Worm (Caenorhabditis elegans) whole organism, L4 larva: ENCODE results near the gene K01D12.9.

Source experiments
- aly-2 ChIP-seq: sonication (generic microtip); optimal IDR thresholded peaks from 2 replicates; lab custom pipeline; 2018; ENCODE audit warnings: missing biosample characterization, missing genetic modification characterization
- ama-1 ChIP-seq: fragments of 150-350 bp; optimal IDR thresholded peaks from 2 replicates; lab custom pipeline; 2014; ENCODE audit warnings: inconsistent platforms, mixed read lengths
- ceh-44 ChIP-seq: fragments of 200-800 bp; sonication (Bioruptor generic); IDR thresholded peaks from 2 replicates; pipeline ENCODE4 v1.3.6; 2022; ENCODE audit warnings: missing genetic modification reagents, missing genetic modification characterization, missing compliant biosample characterization
- egl-27 ChIP-seq: sonication (generic microtip); optimal IDR thresholded peaks from 3 replicates; lab custom pipeline; 2017; ENCODE audit warnings: missing biosample characterization, missing genetic modification reagents, missing genetic modification characterization
- egl-43 ChIP-seq: fragments of 200-800 bp; sonication (Bioruptor generic); IDR thresholded peaks from 2 replicates; pipeline ENCODE4 v1.3.6; 2022; ENCODE audit warnings: missing genetic modification reagents, missing genetic modification characterization, missing compliant biosample characterization
- lin-15B ChIP-seq: fragments of 150-350 bp; sonication (generic microtip); optimal IDR thresholded peaks from 3 replicates; lab custom pipeline; 2014; ENCODE audit warnings: missing biosample characterization, missing genetic modification characterization
- lsy-2 ChIP-seq, 2 experiments: fragments of 150-350 bp in 1 of 2; sonication (generic microtip) in 1 of 2; optimal IDR thresholded peaks; 2 replicates each; lab custom pipeline; 2014 to 2017; ENCODE audit warnings: missing biosample characterization in 2 of 2, missing genetic modification characterization in 2 of 2
- madf-9 ChIP-seq: fragments of 200-800 bp; sonication (Bioruptor generic); conservative IDR thresholded peaks from 2 replicates; pipeline ENCODE4 v1.3.6; 2022; ENCODE audit warnings: missing genetic modification reagents, missing genetic modification characterization, missing compliant biosample characterization
- mep-1 ChIP-seq: fragments of 150-350 bp; sonication (generic microtip); optimal IDR thresholded peaks from 3 replicates; lab custom pipeline; 2014; ENCODE audit warnings: missing biosample characterization, missing genetic modification characterization
- mxl-2 ChIP-seq: fragments of 200-800 bp; sonication (Bioruptor generic); conservative IDR thresholded peaks from 2 replicates; pipeline ENCODE4 v1.3.6; 2022; ENCODE audit warnings: missing genetic modification reagents, missing genetic modification characterization, missing compliant biosample characterization
- saeg-2 ChIP-seq: fragments of 200-800 bp; sonication (Bioruptor generic); IDR thresholded peaks from 2 replicates; pipeline ENCODE4 v1.3.6; 2022; ENCODE audit warnings: missing genetic modification reagents, missing genetic modification characterization, missing compliant biosample characterization
- snpc-4 ChIP-seq: fragments of 150-350 bp; optimal IDR thresholded peaks from 2 replicates; lab custom pipeline; 2014; ENCODE audit warnings: missing biosample characterization, missing genetic modification characterization
- spr-3 ChIP-seq: fragments of 200-800 bp; sonication (Bioruptor generic); optimal IDR thresholded peaks from 2 replicates; lab custom pipeline; 2018; ENCODE audit warnings: mild to moderate bottlenecking, missing genetic modification characterization, missing compliant biosample characterization
- ztf-11 ChIP-seq: fragments of 150-350 bp; optimal IDR thresholded peaks from 2 replicates; lab custom pipeline; 2014; ENCODE audit warnings: missing biosample characterization, missing genetic modification characterization

DNA sequence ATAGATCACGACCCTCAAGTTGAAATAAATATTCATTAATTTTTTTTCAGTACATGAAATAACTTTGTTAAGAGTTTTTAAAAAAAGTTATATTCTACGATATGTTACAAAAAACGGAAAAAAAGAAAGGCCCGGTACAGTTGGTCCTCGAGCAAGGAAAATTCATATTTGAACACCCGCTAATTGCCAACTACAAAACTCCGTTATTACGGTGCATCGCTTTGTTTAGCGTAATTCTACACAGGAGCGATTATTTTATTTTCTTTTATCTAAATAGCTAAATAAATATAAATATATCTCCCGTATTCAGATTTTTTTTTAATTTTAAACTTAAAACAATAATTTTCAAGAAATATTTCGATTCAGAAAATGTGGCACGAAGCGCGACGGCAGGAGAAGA lies 46.0 kb upstream of the K01D12.9 start, which contains the start of gene F28C1.1:
- TF ChIP-seq ama-1 (lab: Kevin White, UChicago) (no peak), spr-3 (GFP tag; lab: Kevin White, UChicago) (no peak), egl-43 (GFP tag; lab: Robert Waterston, UW) (no peak), snpc-4 (tag; lab: Kevin White, UChicago) (no peak), egl-27 (tag; lab: Kevin White, UChicago) (no peak), mep-1 (tag; lab: Kevin White, UChicago) (no peak), madf-9 (no peak), ceh-44 (no peak), lin-15B (tag; lab: Kevin White, UChicago) (no peak), saeg-2 (GFP tag; lab: Robert Waterston, UW) (no peak), lsy-2 (tag; optimal IDR thresholded peaks at IDR 0.05; lab: Kevin White, UChicago) (no peak), mxl-2 (GFP tag; lab: Robert Waterston, UW) (no peak), aly-2 (tag; lab: Kevin White, UChicago) (no peak), ztf-11 (tag; lab: Kevin White, UChicago) (no peak)
